Worm (Caenorhabditis elegans): Measurements from ENCODE around the gene ceh-30.

ceh-30 gene

ce11 chrX:3023552-3024183 lies 39.7 kb upstream of the ceh-30 start:
- TF ChIP-seq unc-42 (tag; optimal IDR thresholded peaks at IDR 0.05) (peak; percentile 69), gmeb-2 (tag; optimal IDR thresholded peaks at IDR 0.05) (no peak)

- TF ChIP-seq tbx-7 (tag; optimal IDR thresholded peaks at IDR 0.05) (no peak), elt-4 (tag; optimal IDR thresholded peaks at IDR 0.05) (no peak), sox-2 (GFP tag; IDR thresholded peaks at IDR 0.05) (no peak), lin-11 (tag; optimal IDR thresholded peaks at IDR 0.05) (no peak), ceh-34 (tag; optimal IDR thresholded peaks at IDR 0.05) (no peak)
These were observed 38.7 kb upstream of the ceh-30 start, which contains the start of gene aqp-7 for ce11 chrX:3024637-3025113. aqp-7 (plus strand) TSS chrX:3025063.

- no peak for TF ChIP-seq hlh-13 (GFP tag; optimal IDR thresholded peaks at IDR 0.05)
- no peak for TF ChIP-seq eyg-1 (tag; optimal IDR thresholded peaks at IDR 0.05)
- no peak for TF ChIP-seq ceh-31 (tag; optimal IDR thresholded peaks at IDR 0.05)
- no peak for TF ChIP-seq odd-2 (tag; optimal IDR thresholded peaks at IDR 0.05)
- TF ChIP-seq K02D7.2 (tag; optimal IDR thresholded peaks at IDR 0.05), result no peak
- no peak for TF ChIP-seq tbx-2 (tag; optimal IDR thresholded peaks at IDR 0.05)
- TF ChIP-seq rnt-1 (tag; optimal IDR thresholded peaks at IDR 0.05), result no peak
- no peak for TF ChIP-seq pag-3 (tag; optimal IDR thresholded peaks at IDR 0.05; ENCODE audit: borderline replicate concordance)
- TF ChIP-seq ceh-45 (GFP tag; IDR thresholded peaks at IDR 0.05), result no peak
- no peak for TF ChIP-seq ets-4 (tag; optimal IDR thresholded peaks at IDR 0.05)
- TF ChIP-seq lim-6 (tag; optimal IDR thresholded peaks at IDR 0.05), result no peak
- no peak for TF ChIP-seq che-1 (tag; optimal IDR thresholded peaks at IDR 0.05)
- TF ChIP-seq ceh-9 (tag; optimal IDR thresholded peaks at IDR 0.05), result no peak
- no peak for TF ChIP-seq ceh-19 (GFP tag; optimal IDR thresholded peaks at IDR 0.05)
- no peak for TF ChIP-seq unc-86 (tag; optimal IDR thresholded peaks at IDR 0.05)
- no peak for TF ChIP-seq ceh-2 (tag; optimal IDR thresholded peaks at IDR 0.05)
- TF ChIP-seq unc-42 (tag; optimal IDR thresholded peaks at IDR 0.05), result no peak
- TF ChIP-seq nhr-232 (tag; optimal IDR thresholded peaks at IDR 0.05), result no peak
These were observed 38.2 kb upstream of the ceh-30 start for ce11 chrX:3025145-3025544.

ce11 chrX:3029030-3029429 lies 34.3 kb upstream of the ceh-30 start, which contains the start of gene M02F4.1:
M02F4.1 (minus strand) TSS chrX:3029130.
- no peak for TF ChIP-seq elt-4 (tag; optimal IDR thresholded peaks at IDR 0.05)
- no peak for TF ChIP-seq ceh-24 (tag; optimal IDR thresholded peaks at IDR 0.05)
- TF ChIP-seq ceh-45 (GFP tag; IDR thresholded peaks at IDR 0.05), result no peak
- no peak for TF ChIP-seq fkh-10 (GFP tag; optimal IDR thresholded peaks at IDR 0.05)
- no peak for TF ChIP-seq hlh-6 (tag; optimal IDR thresholded peaks at IDR 0.05)
- no peak for TF ChIP-seq pros-1 (tag; optimal IDR thresholded peaks at IDR 0.05)
- TF ChIP-seq ceh-31 (tag; optimal IDR thresholded peaks at IDR 0.05), result no peak
- no peak for TF ChIP-seq ceh-2 (tag; optimal IDR thresholded peaks at IDR 0.05)
- no peak for TF ChIP-seq ama-1 (optimal IDR thresholded peaks at IDR 0.05)
- TF ChIP-seq Y22D7AL.16 (tag; optimal IDR thresholded peaks at IDR 0.05), result no peak
- TF ChIP-seq fax-1 (tag; optimal IDR thresholded peaks at IDR 0.05), result no peak
- TF ChIP-seq sdc-2 (tag; optimal IDR thresholded peaks at IDR 0.05), result no peak
- TF ChIP-seq K09A11.1 (tag; optimal IDR thresholded peaks at IDR 0.05; ENCODE audit: insufficient read depth), result no peak
- TF ChIP-seq ceh-6 (GFP tag; optimal IDR thresholded peaks at IDR 0.05), result no peak
- TF ChIP-seq tbx-2 (tag; optimal IDR thresholded peaks at IDR 0.05), result no peak
- no peak for TF ChIP-seq ceh-30 (tag; optimal IDR thresholded peaks at IDR 0.05)
- no peak for TF ChIP-seq ceh-9 (tag; optimal IDR thresholded peaks at IDR 0.05)

- no peak for TF ChIP-seq ceh-24 (tag; optimal IDR thresholded peaks at IDR 0.05)
- TF ChIP-seq ceh-14 (tag; optimal IDR thresholded peaks at IDR 0.05), result no peak
- TF ChIP-seq ceh-45 (GFP tag; IDR thresholded peaks at IDR 0.05), result no peak
- no peak for TF ChIP-seq sox-2 (GFP tag; IDR thresholded peaks at IDR 0.05)
- TF ChIP-seq pqm-1 (tag; optimal IDR thresholded peaks at IDR 0.05), result no peak
- no peak for TF ChIP-seq pat-9 (tag; optimal IDR thresholded peaks at IDR 0.05)
- no peak for TF ChIP-seq hlh-13 (GFP tag; optimal IDR thresholded peaks at IDR 0.05)
- TF ChIP-seq ref-2 (tag; optimal IDR thresholded peaks at IDR 0.05), result no peak
- TF ChIP-seq nhr-232 (tag; optimal IDR thresholded peaks at IDR 0.05), result no peak
- no peak for TF ChIP-seq T23F11.4 (GFP tag; optimal IDR thresholded peaks at IDR 0.05)
- TF ChIP-seq nhr-11 (tag; optimal IDR thresholded peaks at IDR 0.05), result no peak
- no peak for TF ChIP-seq ttx-3 (tag; optimal IDR thresholded peaks at IDR 0.05)
- no peak for TF ChIP-seq pros-1 (tag; optimal IDR thresholded peaks at IDR 0.05)
- no peak for TF ChIP-seq Y22D7AL.16 (tag; optimal IDR thresholded peaks at IDR 0.05)
These were observed 31.9 kb upstream of the ceh-30 start, which contains the start of gene clec-265 for ce11 chrX:3031484-3031883. clec-265 (plus strand) TSS chrX:3031783.

Measured in whole organism, late embryonic.